Worm (Caenorhabditis elegans): ENCODE measurements around the gene Y69A2AR.32.

Y69A2AR.32 gene

DNA sequence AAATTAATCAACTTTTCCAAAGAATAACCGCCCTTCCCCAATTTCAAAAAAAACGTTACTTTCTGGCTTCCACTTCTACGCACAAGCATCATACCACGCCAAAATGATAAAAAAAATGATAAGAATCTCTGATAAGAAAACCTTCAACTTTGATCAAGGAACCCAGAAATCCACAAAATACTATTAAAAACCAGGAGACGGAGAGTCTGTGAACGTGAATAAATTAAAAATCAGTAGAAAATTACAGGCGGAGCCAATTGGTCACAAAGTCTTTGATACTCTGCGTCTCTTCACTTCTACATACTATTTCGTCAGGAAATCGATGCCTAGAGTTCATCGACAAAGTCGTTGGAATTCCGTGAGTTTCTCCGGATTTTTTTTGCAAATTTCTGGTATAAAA, 8.4 kb downstream of the Y69A2AR.32 start, which contains the start of gene smf-3 (continued):
- peak; percentile 86 for TF ChIP-seq dmd-6 (GFP tag; IDR thresholded peaks at IDR 0.05)
- TF ChIP-seq ZK337.2 (GFP tag; IDR thresholded peaks at IDR 0.05): no peak
- no peak for TF ChIP-seq egl-27 (tag; optimal IDR thresholded peaks at IDR 0.05)
- TF ChIP-seq mxl-3 (GFP tag; optimal IDR thresholded peaks at IDR 0.05): no peak
- no peak for TF ChIP-seq lir-3 (tag; optimal IDR thresholded peaks at IDR 0.05)
- TF ChIP-seq hlh-30 (tag; optimal IDR thresholded peaks at IDR 0.05; ENCODE audit: insufficient read depth): no peak
- TF ChIP-seq vab-7 (GFP tag; IDR thresholded peaks at IDR 0.05): no peak
- peak; percentile 96 for TF ChIP-seq aha-1 (tag)
- TF ChIP-seq nhr-6 (tag; optimal IDR thresholded peaks at IDR 0.05): no peak
- TF ChIP-seq fkh-10 (GFP tag; optimal IDR thresholded peaks at IDR 0.05): no peak
- TF ChIP-seq nhr-77 (tag; optimal IDR thresholded peaks at IDR 0.05): peak; percentile 61
- TF ChIP-seq nhr-25 (tag; optimal IDR thresholded peaks at IDR 0.05; ENCODE audit: borderline replicate concordance, insufficient read depth): no peak
- peak; percentile 72 for TF ChIP-seq nhr-48 (tag; optimal IDR thresholded peaks at IDR 0.05)
- TF ChIP-seq zag-1 (tag; optimal IDR thresholded peaks at IDR 0.05): no peak
- TF ChIP-seq duxl-1 (tag; optimal IDR thresholded peaks at IDR 0.05; ENCODE audit: poor library complexity): no peak
- no peak for TF ChIP-seq ctbp-1 (GFP tag; IDR thresholded peaks at IDR 0.05)
- TF ChIP-seq php-3 (GFP tag; IDR thresholded peaks at IDR 0.05): peak; percentile 84
- TF ChIP-seq F37D6.2 (tag; optimal IDR thresholded peaks at IDR 0.05): no peak
- no peak for TF ChIP-seq unc-62 (GFP tag; optimal IDR thresholded peaks at IDR 0.05 in 1 of 2)
- no peak for TF ChIP-seq unc-62 (tag; optimal IDR thresholded peaks at IDR 0.05)
- no peak for TF ChIP-seq ces-1 (GFP tag; optimal IDR thresholded peaks at IDR 0.05)
- no peak for TF ChIP-seq ceh-62 (tag; optimal IDR thresholded peaks at IDR 0.05)
- no peak for TF ChIP-seq mdt-29 (GFP tag; IDR thresholded peaks at IDR 0.05)
- no peak for TF ChIP-seq Y75B8A.6 (GFP tag; IDR thresholded peaks at IDR 0.05)
- TF ChIP-seq egl-43 (GFP tag; IDR thresholded peaks at IDR 0.05): no peak
- TF ChIP-seq ceh-32 (tag; optimal IDR thresholded peaks at IDR 0.05; ENCODE audit: poor library complexity): no peak
- no peak for TF ChIP-seq spr-1 (tag; optimal IDR thresholded peaks at IDR 0.05)
- peak; percentile 79 for TF ChIP-seq dve-1 (tag; optimal IDR thresholded peaks at IDR 0.05; ENCODE audit: insufficient read depth)
- TF ChIP-seq ceh-82 (tag; optimal IDR thresholded peaks at IDR 0.05): no peak
- peak; percentile 51 for TF ChIP-seq nhr-28 (tag; optimal IDR thresholded peaks at IDR 0.05)
- TF ChIP-seq ceh-20 (GFP tag; IDR thresholded peaks at IDR 0.05): no peak
- no peak for TF ChIP-seq cey-2 (tag; optimal IDR thresholded peaks at IDR 0.05; ENCODE audit: borderline replicate concordance, insufficient read depth)
- TF ChIP-seq set-16 (GFP tag; IDR thresholded peaks at IDR 0.05): no peak
- TF ChIP-seq D1046.2 (GFP tag; IDR thresholded peaks at IDR 0.05): no peak
- TF ChIP-seq nhr-42 (GFP tag; IDR thresholded peaks at IDR 0.05): no peak
- TF ChIP-seq zfp-3 (GFP tag; conservative IDR thresholded peaks at IDR 0.05): no peak
- TF ChIP-seq lin-1 (GFP tag; IDR thresholded peaks at IDR 0.05): no peak
- TF ChIP-seq ztf-11 (tag; optimal IDR thresholded peaks at IDR 0.05): no peak
- no peak for TF ChIP-seq mxl-2 (GFP tag; conservative IDR thresholded peaks at IDR 0.05)
- no peak for TF ChIP-seq aly-2 (tag; optimal IDR thresholded peaks at IDR 0.05)
- no peak for TF ChIP-seq sdz-12 (GFP tag; optimal IDR thresholded peaks at IDR 0.05)
- TF ChIP-seq pqm-1 (tag; optimal IDR thresholded peaks at IDR 0.05): peak; percentile 86
- TF ChIP-seq Y105C5A.15 (GFP tag; IDR thresholded peaks at IDR 0.05): no peak
- no peak for TF ChIP-seq fos-1 (tag; optimal IDR thresholded peaks at IDR 0.05)
- no peak for TF ChIP-seq nhr-237 (tag; optimal IDR thresholded peaks at IDR 0.05)
- TF ChIP-seq zip-11 (GFP tag; IDR thresholded peaks at IDR 0.05): no peak
- TF ChIP-seq nhr-111 (GFP tag; optimal IDR thresholded peaks at IDR 0.05): no peak
- no peak for TF ChIP-seq ceh-44 (GFP tag; IDR thresholded peaks at IDR 0.05)
- no peak for TF ChIP-seq madf-5 (GFP tag; IDR thresholded peaks at IDR 0.05)
- no peak for TF ChIP-seq F26F4.8 (GFP tag; conservative IDR thresholded peaks at IDR 0.05)
- TF ChIP-seq nhr-11 (tag; optimal IDR thresholded peaks at IDR 0.05): no peak
- no peak for TF ChIP-seq madf-9 (GFP tag; conservative IDR thresholded peaks at IDR 0.05)
- no peak for TF ChIP-seq jun-1 (tag; optimal IDR thresholded peaks at IDR 0.05)
